Fruit fly (Drosophila melanogaster) whole organism, embryonic: ENCODE results near the gene Spn28Db.

Experiments used
- Abd-B ChIP-seq: fragments of 200-800 bp; sonication (Bioruptor generic); optimal IDR thresholded peaks from 2 replicates; lab custom pipeline; 2018; ENCODE audit warnings: missing biosample characterization, mild to moderate bottlenecking, missing genetic modification characterization, moderate library complexity
- Adf1 ChIP-seq: fragments of 200-800 bp; sonication (Bioruptor generic); IDR thresholded peaks from 2 replicates; pipeline ENCODE4 v1.3.6; 2022; ENCODE audit warnings: missing biosample characterization, missing genetic modification characterization
- Asciz ChIP-seq: fragments of 200-800 bp; sonication (Bioruptor generic); optimal IDR thresholded peaks from 2 replicates; lab custom pipeline; 2017; ENCODE audit warnings: missing biosample characterization, mild to moderate bottlenecking, missing genetic modification characterization, missing genetic modification reagents
- Blimp-1 ChIP-seq: fragments of 200-800 bp; sonication (Bioruptor generic); optimal IDR thresholded peaks from 3 replicates; lab custom pipeline; 2018; ENCODE audit warnings: missing biosample characterization, missing genetic modification characterization, mild to moderate bottlenecking, moderate library complexity, missing genetic modification reagents
- Bteb2 ChIP-seq: fragments of 200-800 bp; sonication (Bioruptor generic); optimal IDR thresholded peaks from 2 replicates; lab custom pipeline; 2016; ENCODE audit warnings: missing biosample characterization, missing genetic modification characterization
- CG10366 ChIP-seq: fragments of 200-800 bp; sonication (Bioruptor generic); IDR thresholded peaks from 2 replicates; pipeline ENCODE4 v1.3.6; 2022; ENCODE audit warnings: missing biosample characterization, missing genetic modification characterization
- CG11504 ChIP-seq: fragments of 200-800 bp; sonication (Bioruptor generic); optimal IDR thresholded peaks from 3 replicates; lab custom pipeline; 2019; ENCODE audit warnings: missing biosample characterization, mild to moderate bottlenecking, missing genetic modification characterization, moderate library complexity
- CG13296 ChIP-seq: fragments of 200-800 bp; sonication (Bioruptor generic); optimal IDR thresholded peaks from 3 replicates; lab custom pipeline; 2018; ENCODE audit warnings: missing biosample characterization, mild to moderate bottlenecking, missing genetic modification characterization
- CG13624 ChIP-seq: fragments of 200-800 bp; sonication (Bioruptor generic); optimal IDR thresholded peaks from 2 replicates; lab custom pipeline; 2016; ENCODE audit warnings: missing biosample characterization, missing genetic modification characterization
- CG15011 ChIP-seq: fragments of 200-800 bp; sonication (Bioruptor generic); optimal IDR thresholded peaks from 3 replicates; lab custom pipeline; 2018; ENCODE audit warnings: missing biosample characterization, mild to moderate bottlenecking, missing genetic modification characterization
- CG18476 ChIP-seq: fragments of 200-800 bp; sonication (Bioruptor generic); optimal IDR thresholded peaks from 2 replicates; lab custom pipeline; 2016; ENCODE audit warnings: missing biosample characterization, mild to moderate bottlenecking, missing genetic modification characterization
- CG2199 ChIP-seq: fragments of 200-800 bp; sonication (Bioruptor generic); IDR thresholded peaks from 3 replicates; pipeline ENCODE4 v1.3.6; 2022; ENCODE audit warnings: missing biosample characterization, missing genetic modification characterization
- CG30020 ChIP-seq: fragments of 200-800 bp; optimal IDR thresholded peaks from 2 replicates; lab custom pipeline; 2019; ENCODE audit warnings: missing biosample characterization, mild to moderate bottlenecking, missing genetic modification characterization, moderate library complexity
- CG31441 ChIP-seq: fragments of 200-800 bp; sonication (Bioruptor generic); IDR thresholded peaks from 2 replicates; pipeline ENCODE4 v1.3.6; 2022; ENCODE audit warnings: missing biosample characterization, missing genetic modification characterization
- CG32767 ChIP-seq: fragments of 200-800 bp; sonication (Bioruptor generic); IDR thresholded peaks from 2 replicates; pipeline ENCODE4 v1.3.6; 2022; ENCODE audit warnings: missing biosample characterization, missing genetic modification characterization
- CG34376 ChIP-seq: fragments of 200-800 bp; sonication (Bioruptor generic); optimal IDR thresholded peaks from 2 replicates; lab custom pipeline; 2018; ENCODE audit warnings: missing biosample characterization, mild to moderate bottlenecking, missing genetic modification characterization
- CG3726 ChIP-seq: fragments of 200-800 bp; sonication (Bioruptor generic); IDR thresholded peaks from 3 replicates; pipeline ENCODE4, ENCODE4 v1.3.6; 2022; ENCODE audit warnings: missing biosample characterization, missing genetic modification characterization
- CG3847 ChIP-seq: fragments of 200-800 bp; sonication (Bioruptor generic); IDR thresholded peaks from 2 replicates; pipeline ENCODE4 v1.3.6; 2022; ENCODE audit warnings: missing biosample characterization, missing genetic modification characterization
- CG3995 ChIP-seq: fragments of 200-800 bp; sonication (Bioruptor generic); optimal IDR thresholded peaks from 3 replicates; lab custom pipeline; 2016; ENCODE audit warnings: missing biosample characterization, missing genetic modification characterization
- CG4328 ChIP-seq: fragments of 200-800 bp; sonication (Bioruptor generic); optimal IDR thresholded peaks from 3 replicates; lab custom pipeline; 2017; ENCODE audit warnings: missing biosample characterization, missing genetic modification reagents, missing genetic modification characterization
- CG6254 ChIP-seq: fragments of 200-800 bp; sonication (Bioruptor generic); optimal IDR thresholded peaks from 3 replicates; lab custom pipeline; 2017; ENCODE audit warnings: mild to moderate bottlenecking, missing biosample characterization, missing genetic modification reagents, missing genetic modification characterization
- CG7745 ChIP-seq: fragments of 200-800 bp; sonication (Bioruptor generic); optimal IDR thresholded peaks from 2 replicates; lab custom pipeline; 2018; ENCODE audit warnings: missing biosample characterization, mild to moderate bottlenecking, missing genetic modification characterization, moderate library complexity
- CG7928 ChIP-seq: fragments of 200-800 bp; sonication (Bioruptor generic); optimal IDR thresholded peaks from 2 replicates; lab custom pipeline; 2017; ENCODE audit warnings: missing biosample characterization, mild to moderate bottlenecking, missing genetic modification characterization
- CG8924 ChIP-seq: fragments of 200-800 bp; optimal IDR thresholded peaks from 3 replicates; lab custom pipeline; 2019; ENCODE audit warnings: missing biosample characterization, mild to moderate bottlenecking, missing genetic modification characterization, moderate library complexity
- Deaf1 ChIP-seq: fragments of 200-800 bp; optimal IDR thresholded peaks from 3 replicates; lab custom pipeline; 2019; ENCODE audit warnings: missing biosample characterization, mild to moderate bottlenecking, missing genetic modification characterization, moderate library complexity
- Eip74EF ChIP-seq, 2 experiments: fragments of 200-800 bp in 1 of 2; fragments of >200 bp in 1 of 2; sonication (Bioruptor generic) in 1 of 2; optimal IDR thresholded peaks; 2 replicates each; lab custom pipeline; 2017 to 2019; ENCODE audit warnings: missing biosample characterization in 2 of 2, missing genetic modification characterization in 2 of 2, mild to moderate bottlenecking in 1 of 2, moderate library complexity in 1 of 2
- Meics ChIP-seq: fragments of 200-800 bp; sonication (Bioruptor generic); optimal IDR thresholded peaks from 2 replicates; lab custom pipeline; 2017; ENCODE audit warnings: missing biosample characterization, mild to moderate bottlenecking, missing genetic modification characterization
- Oaz ChIP-seq: fragments of 200-800 bp; sonication (Bioruptor generic); IDR thresholded peaks from 2 replicates; pipeline ENCODE4 v1.3.6; 2022; ENCODE audit warnings: missing biosample characterization, missing genetic modification characterization
- Six4 ChIP-seq: fragments of 200-800 bp; sonication (Bioruptor generic); optimal IDR thresholded peaks from 2 replicates; lab custom pipeline; 2016; ENCODE audit warnings: missing biosample characterization, missing genetic modification characterization
- Tbp ChIP-seq: fragments of >200 bp; optimal IDR thresholded peaks from 2 replicates; lab custom pipeline; 2018; ENCODE audit warnings: missing biosample characterization, missing genetic modification characterization
- Usf ChIP-seq: fragments of 200-800 bp; sonication (Bioruptor generic); optimal IDR thresholded peaks from 2 replicates; lab custom pipeline; 2017; ENCODE audit warnings: missing genotype, missing biosample characterization, missing genetic modification characterization
- cas ChIP-seq: fragments of 200-800 bp; sonication (Bioruptor generic); IDR thresholded peaks from 2 replicates; pipeline ENCODE4 v1.3.6; 2022; ENCODE audit warnings: missing biosample characterization, missing genetic modification characterization
- dysf ChIP-seq: fragments of 200-800 bp; sonication (Bioruptor generic); IDR thresholded peaks from 3 replicates; pipeline ENCODE4 v1.3.6; 2022; ENCODE audit warnings: missing biosample characterization, missing genetic modification characterization
- fu2 ChIP-seq: fragments of 200-800 bp; sonication (Bioruptor generic); optimal IDR thresholded peaks from 2 replicates; lab custom pipeline; 2016; ENCODE audit warnings: missing biosample characterization, missing genetic modification characterization
- gcm2 ChIP-seq: fragments of 200-800 bp; sonication (Bioruptor generic); optimal IDR thresholded peaks from 2 replicates; lab custom pipeline; 2016; ENCODE audit warnings: missing biosample characterization, missing genetic modification characterization
- hkb ChIP-seq, 2 experiments: fragments of 200-800 bp in 1 of 2; fragments of >200 bp in 1 of 2; sonication (Bioruptor generic) in 1 of 2; IDR thresholded peaks in 1 of 2; optimal IDR thresholded peaks in 1 of 2; 2 replicates each; pipeline versions ENCODE4 v1.3.6 to Lab custom; 2017 to 2022; ENCODE audit warnings: missing biosample characterization in 1 of 2, missing genetic modification characterization in 1 of 2
- lbe ChIP-seq: fragments of 200-800 bp; sonication (Bioruptor generic); optimal IDR thresholded peaks from 2 replicates; lab custom pipeline; 2016; ENCODE audit warnings: missing biosample characterization, mild to moderate bottlenecking, missing genetic modification characterization
- oc ChIP-seq: fragments of 200-800 bp; sonication (Bioruptor generic); optimal IDR thresholded peaks from 2 replicates; lab custom pipeline; 2018; ENCODE audit warnings: missing biosample characterization, mild to moderate bottlenecking, missing genetic modification characterization, moderate library complexity
- repo ChIP-seq: fragments of 200-800 bp; sonication (Bioruptor generic); optimal IDR thresholded peaks from 2 replicates; lab custom pipeline; 2016; ENCODE audit warnings: missing biosample characterization, missing genetic modification characterization
- ro ChIP-seq: fragments of 200-800 bp; sonication (Bioruptor generic); IDR thresholded peaks from 2 replicates; pipeline ENCODE4 v1.3.6; 2022; ENCODE audit warnings: missing biosample characterization, missing genetic modification characterization
- scrt ChIP-seq: fragments of 200-800 bp; sonication (Bioruptor generic); optimal IDR thresholded peaks from 2 replicates; lab custom pipeline; 2018; ENCODE audit warnings: missing biosample characterization, mild to moderate bottlenecking, missing genetic modification characterization, moderate library complexity
- sd ChIP-seq: fragments of 200-800 bp; sonication (Bioruptor generic); optimal IDR thresholded peaks from 3 replicates; lab custom pipeline; 2018; ENCODE audit warnings: missing biosample characterization, mild to moderate bottlenecking, missing genetic modification characterization, moderate library complexity
- sima ChIP-seq: fragments of 200-800 bp; sonication (Bioruptor generic); optimal IDR thresholded peaks from 2 replicates; lab custom pipeline; 2016; ENCODE audit warnings: missing biosample characterization, missing genetic modification characterization
- sqz ChIP-seq: fragments of 200-800 bp; sonication (Bioruptor generic); optimal IDR thresholded peaks from 3 replicates; lab custom pipeline; 2018; ENCODE audit warnings: missing biosample characterization, mild to moderate bottlenecking, missing genetic modification characterization
- sr ChIP-seq: fragments of 200-800 bp; sonication (Bioruptor generic); IDR thresholded peaks from 3 replicates; pipeline ENCODE4 v1.3.6; 2022; ENCODE audit warnings: missing biosample characterization, missing genetic modification characterization
- tio ChIP-seq: fragments of 200-800 bp; sonication (Bioruptor generic); optimal IDR thresholded peaks from 2 replicates; lab custom pipeline; 2017; ENCODE audit warnings: missing biosample characterization, missing genetic modification characterization, inconsistent platforms
- trem ChIP-seq: fragments of 200-800 bp; optimal IDR thresholded peaks from 3 replicates; lab custom pipeline; 2019; ENCODE audit warnings: missing biosample characterization, mild to moderate bottlenecking, missing genetic modification characterization, moderate library complexity
- z ChIP-seq: fragments of 200-800 bp; sonication (Bioruptor generic); IDR thresholded peaks from 3 replicates; pipeline ENCODE4 v1.3.6; 2022; ENCODE audit warnings: missing biosample characterization, missing genetic modification characterization
- zf30C ChIP-seq: fragments of 200-800 bp; sonication (Bioruptor generic); optimal IDR thresholded peaks from 3 replicates; lab custom pipeline; 2018; ENCODE audit warnings: missing biosample characterization, mild to moderate bottlenecking, missing genetic modification characterization

The Spn28Db gene

dm6 chr2L:7932091-7932769 lies 41.7 kb upstream of the Spn28Db start (continued):
- TF ChIP-seq gcm2 (no peak), lbe (GFP tag; lab: Kevin White, UChicago) (peak; percentile 27), Bteb2 (GFP tag; lab: Kevin White, UChicago) (peak; percentile 43), CG32767 (GFP tag; lab: Robert Waterston, UW) (peak; percentile 23; the same call in 1 of the 2 replicates), Deaf1 (tag; lab: Kevin White, UChicago) (peak; percentile 48), CG13296 (GFP tag; lab: Kevin White, UChicago) (peak; percentile 90), z (no peak), Adf1 (peak; percentile 28), CG4328 (GFP tag; lab: Kevin White, UChicago) (peak; percentile 63), tio (GFP tag; lab: Kevin White, UChicago) (peak; percentile 44), hkb (optimal IDR thresholded peaks at IDR 0.05; lab: Kevin White, UChicago) (no peak), hkb (GFP tag; IDR thresholded peaks at IDR 0.05; lab: Robert Waterston, UW) (peak; percentile 84), CG34376 (GFP tag; lab: Kevin White, UChicago) (peak; percentile 40), Asciz (GFP tag; lab: Kevin White, UChicago) (peak; percentile 69), Tbp (GFP tag; lab: Kevin White, UChicago) (no peak), CG11504 (tag; lab: Kevin White, UChicago) (peak; percentile 89), Abd-B (GFP tag; lab: Kevin White, UChicago) (peak; percentile 12), fu2 (GFP tag; lab: Kevin White, UChicago) (peak; percentile 29), Oaz (GFP tag; lab: Robert Waterston, UW) (peak; percentile 74), CG10366 (GFP tag; lab: Robert Waterston, UW) (peak; percentile 61), repo (GFP tag; lab: Kevin White, UChicago) (no peak), sd (peak; percentile 42), CG3726 (GFP tag; lab: Robert Waterston, UW) (peak; percentile 38; the same call in 1 of the 3 replicates), CG18476 (GFP tag; lab: Kevin White, UChicago) (peak; percentile 40), Usf (GFP tag; lab: Kevin White, UChicago) (no peak), CG31441 (GFP tag; lab: Robert Waterston, UW) (peak; percentile 84), CG8924 (tag; lab: Kevin White, UChicago) (peak; percentile 60), scrt (GFP tag; lab: Kevin White, UChicago) (peak; percentile 86), trem (tag; lab: Kevin White, UChicago) (peak; percentile 19), cas (no peak), CG30020 (no peak), Meics (GFP tag; lab: Kevin White, UChicago) (peak; percentile 91), CG13624 (GFP tag; lab: Kevin White, UChicago) (peak; percentile 42), CG7745 (tag; lab: Kevin White, UChicago) (no peak), CG7928 (GFP tag; lab: Kevin White, UChicago) (peak; percentile 27), CG2199 (GFP tag; lab: Robert Waterston, UW) (no peak), Six4 (GFP tag; lab: Kevin White, UChicago) (peak; percentile 24), dysf (peak; percentile 84), sqz (peak; percentile 56), Eip74EF (GFP tag; optimal IDR thresholded peaks at IDR 0.05; lab: Kevin White, UChicago) (peak in 1 of 2 experiments; percentile 62), CG3995 (GFP tag; lab: Kevin White, UChicago) (peak; percentile 29), zf30C (peak; percentile 59), CG3847 (GFP tag; lab: Robert Waterston, UW) (peak; percentile 59), sima (GFP tag; lab: Kevin White, UChicago) (no peak), sr (GFP tag; lab: Robert Waterston, UW) (no peak), oc (tag; lab: Kevin White, UChicago) (no peak), Blimp-1 (GFP tag; lab: Kevin White, UChicago) (peak; percentile 72), CG6254 (peak; percentile 39), CG15011 (peak; percentile 73), ro (GFP tag; lab: Robert Waterston, UW) (peak; percentile 62)
